Fruit fly (Drosophila melanogaster) whole organism, wandering third instar larva: ENCODE measurements around the gene Ttc19.

ENCODE experiments used
- CG9705 ChIP-seq: fragments of 200-800 bp; sonication (Bioruptor generic); optimal IDR thresholded peaks from 2 replicates; lab custom pipeline; 2018; ENCODE audit warnings: missing biosample characterization, mild to moderate bottlenecking, missing genetic modification characterization
- CrebA ChIP-seq: fragments of 200-800 bp; sonication (Bioruptor generic); optimal IDR thresholded peaks from 2 replicates; lab custom pipeline; 2016; ENCODE audit warnings: missing biosample characterization, mild to moderate bottlenecking, missing genetic modification characterization, borderline replicate concordance
- Dfd ChIP-seq: fragments of >200 bp; optimal IDR thresholded peaks from 2 replicates; lab custom pipeline; 2017; ENCODE audit warnings: missing biosample characterization, missing genetic modification characterization
- HLH106 ChIP-seq: fragments of 200-800 bp; optimal IDR thresholded peaks from 3 replicates; lab custom pipeline; 2019; ENCODE audit warnings: missing biosample characterization, mild to moderate bottlenecking, missing genetic modification characterization, moderate library complexity
- Hnf4 ChIP-seq: fragments of 200-800 bp; sonication (Bioruptor generic); optimal IDR thresholded peaks from 2 replicates; lab custom pipeline; 2016; ENCODE audit warnings: missing biosample characterization, mild to moderate bottlenecking, missing genetic modification characterization
- Hr78 ChIP-seq: fragments of >200 bp; optimal IDR thresholded peaks from 2 replicates; lab custom pipeline; 2017; ENCODE audit warnings: missing biosample characterization, missing genetic modification characterization
- Jra ChIP-seq: sonication (Bioruptor generic); optimal IDR thresholded peaks from 2 replicates; lab custom pipeline; 2016; ENCODE audit warnings: missing biosample characterization, missing genetic modification characterization
- Mio ChIP-seq: sonication (Bioruptor generic); optimal IDR thresholded peaks from 2 replicates; lab custom pipeline; 2016; ENCODE audit warnings: missing biosample characterization, missing genetic modification characterization
- Myc ChIP-seq: fragments of >200 bp; optimal IDR thresholded peaks from 2 replicates; lab custom pipeline; 2017
- N ChIP-seq: fragments of >200 bp; optimal IDR thresholded peaks from 2 replicates; lab custom pipeline; 2018; ENCODE audit warnings: missing biosample characterization, missing external identifiers, missing genetic modification characterization
- OdsH ChIP-seq: fragments of 200-800 bp; sonication (Bioruptor generic); optimal IDR thresholded peaks from 2 replicates; lab custom pipeline; 2016; ENCODE audit warnings: missing biosample characterization, mild to moderate bottlenecking, missing genetic modification characterization
- Rel ChIP-seq, 2 experiments: fragments of 200-800 bp; sonication (Bioruptor generic) in 1 of 2; optimal IDR thresholded peaks; 2 replicates in 1 of 2; 3 replicates in 1 of 2; lab custom pipeline; 2016 to 2019; ENCODE audit warnings: mild to moderate bottlenecking in 2 of 2, missing biosample characterization in 2 of 2, missing genetic modification characterization in 2 of 2, moderate library complexity in 1 of 2
- Vsx2 ChIP-seq: fragments of 200-300, 225-300 bp; sonication (Bioruptor generic); optimal IDR thresholded peaks from 2 replicates; lab custom pipeline; 2018; ENCODE audit warnings: missing biosample characterization, missing genetic modification characterization; ENCODE audit not compliant: partially characterized antibody
- br ChIP-seq: fragments of 200-800 bp; sonication (Bioruptor generic); optimal IDR thresholded peaks from 2 replicates; lab custom pipeline; 2016; ENCODE audit warnings: missing biosample characterization, missing genetic modification characterization
- brk ChIP-seq: fragments of 200-800 bp; sonication (Bioruptor generic); optimal IDR thresholded peaks from 2 replicates; lab custom pipeline; 2016; ENCODE audit warnings: missing biosample characterization, mild to moderate bottlenecking, missing genetic modification characterization
- dl ChIP-seq, 2 experiments: fragments of 175-275, 200-275 bp in 1 of 2; fragments of 200-275 bp in 1 of 2; sonication (Bioruptor generic); optimal IDR thresholded peaks; lab custom pipeline; 2018; ENCODE audit warnings: mild to moderate bottlenecking in 2 of 2, missing biosample characterization in 2 of 2, missing genetic modification characterization in 2 of 2, moderate library complexity in 2 of 2; ENCODE audit not compliant: partially characterized antibody in 2 of 2, insufficient read depth in 1 of 2
- dmrt93B ChIP-seq: fragments of 200-800 bp; sonication (Bioruptor generic); optimal IDR thresholded peaks from 2 replicates; lab custom pipeline; 2018; ENCODE audit warnings: missing biosample characterization, mild to moderate bottlenecking, missing genetic modification characterization
- dsf ChIP-seq: sonication (Bioruptor generic); optimal IDR thresholded peaks from 2 replicates; lab custom pipeline; 2016; ENCODE audit warnings: missing biosample characterization, missing genetic modification characterization, borderline replicate concordance
- ey ChIP-seq: fragments of 200-800 bp; sonication (Bioruptor generic); optimal IDR thresholded peaks from 2 replicates; lab custom pipeline; 2016; ENCODE audit warnings: missing biosample characterization, missing genetic modification characterization
- foxo ChIP-seq, 2 experiments: fragments of 200-800 bp; sonication (Bioruptor generic); optimal IDR thresholded peaks; 2 replicates in 1 of 2; 3 replicates in 1 of 2; lab custom pipeline; 2016 to 2017; ENCODE audit warnings: missing biosample characterization in 2 of 2, missing genetic modification characterization in 2 of 2
- fru ChIP-seq: fragments of 200-800 bp; sonication (Bioruptor generic); optimal IDR thresholded peaks from 3 replicates; lab custom pipeline; 2016; ENCODE audit warnings: missing biosample characterization, mild to moderate bottlenecking, missing genetic modification characterization
- h ChIP-seq: fragments of 200-800 bp; sonication (Bioruptor generic); optimal IDR thresholded peaks from 3 replicates; lab custom pipeline; 2016; ENCODE audit warnings: missing biosample characterization, mild to moderate bottlenecking, missing genetic modification characterization
- jim ChIP-seq: fragments of 175-275, 200-325 bp; sonication (Bioruptor generic); optimal IDR thresholded peaks from 2 replicates; lab custom pipeline; 2016; ENCODE audit warnings: missing biosample characterization, mild to moderate bottlenecking, missing genetic modification characterization
- lola ChIP-seq: fragments of >200 bp; optimal IDR thresholded peaks from 2 replicates; lab custom pipeline; 2017; ENCODE audit warnings: missing biosample characterization, missing genetic modification characterization
- rgr ChIP-seq: fragments of 200-800 bp; sonication (Bioruptor generic); optimal IDR thresholded peaks from 3 replicates; lab custom pipeline; 2016; ENCODE audit warnings: missing biosample characterization, mild to moderate bottlenecking, missing genetic modification characterization
- tai ChIP-seq: sonication (Bioruptor generic); optimal IDR thresholded peaks from 2 replicates; lab custom pipeline; 2016; ENCODE audit warnings: missing biosample characterization, missing genetic modification characterization
- woc ChIP-seq: sonication (Bioruptor generic); optimal IDR thresholded peaks from 2 replicates; lab custom pipeline; 2016; ENCODE audit warnings: missing biosample characterization, mild to moderate bottlenecking, missing genetic modification characterization

Gene Ttc19

DNA sequence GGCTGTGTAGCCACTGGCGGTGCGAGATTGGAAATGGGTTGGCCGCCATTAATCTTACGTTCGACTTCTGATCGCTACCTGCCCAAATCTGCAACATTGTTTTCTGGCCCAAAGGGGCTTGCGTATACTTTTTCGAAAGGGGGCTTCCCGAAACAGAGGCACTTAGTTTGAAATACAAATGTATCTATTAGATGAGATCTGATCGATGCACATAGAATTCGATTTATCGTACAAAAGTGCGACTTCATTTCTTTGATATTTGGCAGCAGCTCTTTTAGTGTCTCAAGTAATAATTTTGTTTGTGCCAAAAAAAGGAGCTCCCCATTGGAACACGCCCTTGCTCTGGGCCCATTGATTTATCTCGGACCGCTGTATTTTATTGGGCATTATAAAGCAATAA lies 26.8 kb upstream of the Ttc19 start:
- TF ChIP-seq Mio (GFP tag; lab: Kevin White, UChicago) (no peak), foxo (GFP tag; optimal IDR thresholded peaks at IDR 0.05; lab: Kevin White, UChicago) (peak in 1 of 2 experiments; percentile 39), fru (GFP tag; lab: Kevin White, UChicago) (peak; percentile 31), h (GFP tag; lab: Kevin White, UChicago) (peak; percentile 42), brk (GFP tag; lab: Kevin White, UChicago) (no peak), HLH106 (peak; percentile 62), dmrt93B (peak; percentile 14), OdsH (GFP tag; lab: Kevin White, UChicago) (peak; percentile 12), br (GFP tag; lab: Kevin White, UChicago) (peak; percentile 29), woc (peak; percentile 73), ey (GFP tag; lab: Kevin White, UChicago) (peak; percentile 29)

DNA sequence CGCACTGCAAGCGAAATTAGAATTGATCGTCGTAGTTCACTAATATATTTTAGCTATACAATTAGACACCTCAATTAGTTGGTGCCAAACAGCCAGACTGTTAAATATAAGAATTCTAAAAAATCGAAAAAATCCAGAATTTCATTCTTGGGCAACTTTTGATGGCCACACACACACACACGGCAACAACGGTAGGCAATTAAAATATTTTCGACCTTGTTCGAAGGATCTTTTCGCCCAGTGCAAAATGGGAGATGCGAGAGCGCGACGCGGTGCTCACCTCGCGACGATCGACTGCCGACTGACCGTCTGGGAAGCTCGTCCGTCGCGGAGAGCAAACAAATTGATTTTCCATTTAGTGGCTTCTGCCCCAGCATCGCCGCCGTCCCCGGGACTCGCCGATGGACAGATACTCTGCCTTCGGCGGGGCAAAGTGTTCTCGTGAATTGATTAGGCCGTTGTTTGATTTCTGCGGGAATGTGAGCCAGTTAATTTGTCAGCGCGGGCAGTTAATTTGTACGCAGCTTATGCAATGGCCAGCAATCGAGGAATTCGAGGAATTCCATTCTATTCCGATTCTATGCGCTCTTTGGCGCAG lies 24.7 kb upstream of the Ttc19 start, which contains the start of gene CG10702:
Gene CG10702, minus strand, starts transcription at position 304 of the 598 bp plus-strand sequence.
- TF ChIP-seq woc = peak; percentile 45
- TF ChIP-seq Vsx2 (GFP tag; lab: Kevin White, UChicago) = no peak
- TF ChIP-seq, all 38 proteins: peak for 1

DNA sequence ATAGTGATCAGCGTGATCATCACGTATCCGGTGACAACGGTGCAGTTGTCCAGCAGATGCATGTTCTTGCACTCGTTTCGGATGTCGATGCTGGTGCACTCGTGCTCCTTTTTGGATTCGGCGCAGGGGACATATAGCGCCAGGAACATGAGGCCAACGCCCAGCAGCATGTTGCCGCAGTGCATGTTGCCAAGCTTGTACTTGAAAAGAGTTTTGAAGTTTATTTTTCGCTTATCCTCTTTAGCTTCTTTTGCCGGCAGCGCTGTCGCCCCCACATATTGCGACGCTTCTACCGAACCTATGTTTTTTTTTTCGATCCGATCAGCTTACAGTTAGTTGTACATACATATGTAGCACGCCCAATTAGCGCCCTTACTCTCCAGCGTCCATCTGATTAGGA lies 23.4 kb upstream of the Ttc19 start:
- TF ChIP-seq tai (GFP tag; lab: Kevin White, UChicago) (no peak), OdsH (GFP tag; lab: Kevin White, UChicago) (no peak), Hnf4 (GFP tag; lab: Kevin White, UChicago) (no peak), rgr (GFP tag; lab: Kevin White, UChicago) (no peak), Hr78 (GFP tag; lab: Kevin White, UChicago) (no peak), fru (GFP tag; lab: Kevin White, UChicago) (no peak), jim (GFP tag; lab: Kevin White, UChicago) (no peak), ey (GFP tag; lab: Kevin White, UChicago) (no peak), N (no peak), Jra (GFP tag; lab: Kevin White, UChicago) (no peak), dsf (GFP tag; lab: Kevin White, UChicago) (no peak), woc (no peak), h (GFP tag; lab: Kevin White, UChicago) (no peak), dl (GFP tag; optimal IDR thresholded peaks at IDR 0.05; lab: Kevin White, UChicago; ENCODE audit: insufficient read depth in 1 of 2, partially characterized antibody in 2 of 2) (no peak), brk (GFP tag; lab: Kevin White, UChicago) (no peak)

DNA sequence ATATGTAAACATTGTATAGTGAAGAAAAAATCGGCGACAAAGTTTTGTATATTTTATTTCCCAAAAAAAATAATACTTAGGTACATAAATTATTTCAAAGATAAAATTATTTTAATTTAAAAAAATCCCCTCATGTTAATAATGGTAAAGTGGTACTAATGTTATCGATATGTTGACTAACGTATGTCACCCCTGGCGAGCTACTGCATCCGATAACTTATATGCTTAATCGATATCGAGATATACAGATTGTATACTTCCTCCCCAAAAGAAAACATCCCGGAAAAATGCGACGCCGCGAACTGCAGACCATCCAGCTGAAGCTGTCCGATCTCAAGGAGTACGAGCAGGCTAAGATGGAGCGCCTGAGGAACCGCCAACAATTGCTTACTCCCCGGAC lies 19.8 kb upstream of the Ttc19 start, which contains the start of gene CG17343:
Gene CG17343, plus strand, starts transcription at position 224 of the 400 bp plus-strand sequence.
- TF ChIP-seq foxo (GFP tag; optimal IDR thresholded peaks at IDR 0.05; lab: Kevin White, UChicago) (no peak), Rel (GFP tag; optimal IDR thresholded peaks at IDR 0.05; lab: Kevin White, UChicago) (no peak), Rel (tag; optimal IDR thresholded peaks at IDR 0.05; lab: Kevin White, UChicago) (peak; percentile 90), CrebA (GFP tag; lab: Kevin White, UChicago) (no peak)

DNA sequence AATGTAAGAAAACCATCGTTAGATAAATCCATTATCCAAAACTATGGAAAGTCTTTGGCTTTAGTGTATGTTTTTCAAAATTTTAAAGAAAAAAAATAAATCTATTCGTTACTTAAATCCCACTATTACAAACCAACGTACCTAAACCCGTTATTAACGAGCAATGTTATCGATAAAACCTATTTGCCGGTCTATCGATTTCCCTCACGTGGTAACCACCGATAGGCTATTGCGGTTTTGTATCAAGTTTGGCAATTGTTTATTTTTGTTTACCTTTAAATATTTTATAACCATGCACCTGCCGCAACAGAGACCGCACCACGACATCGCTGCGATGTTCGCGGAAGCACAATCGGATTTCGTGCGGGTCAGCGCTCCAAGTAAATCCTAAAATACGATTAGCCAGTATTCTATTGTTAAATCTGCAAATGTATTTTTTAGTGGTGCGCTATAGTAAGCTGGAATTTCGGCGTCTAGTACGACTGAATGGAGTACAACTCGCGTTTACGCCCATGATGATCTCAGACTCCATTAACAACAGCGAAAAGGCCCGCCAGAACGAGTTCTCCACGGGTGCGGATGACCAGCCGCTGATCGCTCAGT lies 18.2 kb upstream of the Ttc19 start, which contains the start of gene Dus4:
Gene Dus4, plus strand, starts transcription at position 206 of the 603 bp plus-strand sequence.
- TF ChIP-seq lola (no peak), Myc (peak; percentile 36)
- TF ChIP-seq, all 38 proteins: peak for 1

DNA sequence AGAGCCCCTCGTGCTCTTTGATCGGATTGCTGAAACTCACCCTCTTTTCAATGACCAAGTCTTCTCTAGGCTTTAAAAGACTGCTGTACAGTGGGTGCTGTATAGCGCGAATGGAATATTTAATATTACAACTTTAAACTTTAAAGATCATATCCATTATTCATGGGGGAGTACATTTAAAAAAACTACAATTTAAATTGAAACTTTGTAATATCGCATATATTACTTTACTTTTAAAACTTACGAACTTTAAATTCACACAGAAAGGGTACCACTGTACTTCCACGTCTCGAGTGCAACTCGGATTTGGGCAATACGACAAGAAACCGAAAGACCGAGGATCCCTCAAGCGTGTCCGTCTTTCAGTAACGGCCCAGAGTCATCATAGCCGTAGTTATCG lies 14.0 kb upstream of the Ttc19 start, which contains the start of gene Phlpp:
Gene Phlpp, plus strand, starts transcription at position 214 of the 400 bp plus-strand sequence.
- TF ChIP-seq HLH106 (no peak), CG9705 (GFP tag; lab: Kevin White, UChicago) (no peak), ey (GFP tag; lab: Kevin White, UChicago) (peak; percentile 17), foxo (GFP tag; optimal IDR thresholded peaks at IDR 0.05; lab: Kevin White, UChicago) (no peak), Dfd (no peak), br (GFP tag; lab: Kevin White, UChicago) (no peak)
